Worm (Caenorhabditis elegans) whole organism, young adult: Measurements from ENCODE around the gene srh-99.

Experiments used
- B0261.1 ChIP-seq: sonication (generic microtip); optimal IDR thresholded peaks from 2 replicates; lab custom pipeline; 2016; ENCODE audit warnings: mild to moderate bottlenecking, missing genetic modification characterization, moderate library complexity, missing compliant biosample characterization
- C06A6.2 ChIP-seq: fragments of 200-800 bp; sonication (Bioruptor generic); conservative IDR thresholded peaks from 2 replicates; pipeline ENCODE4 v1.3.6; 2022; ENCODE audit warnings: missing genetic modification characterization, missing compliant biosample characterization
- Y67H2A.10 ChIP-seq: fragments of 200-800 bp; sonication (Bioruptor generic); conservative IDR thresholded peaks from 2 replicates; pipeline ENCODE4 v1.3.6; 2022; ENCODE audit warnings: missing genetic modification reagents, missing genetic modification characterization, missing compliant biosample characterization
- ama-1 ChIP-seq, 3 experiments: fragments of 150-350 bp in 1 of 3; sonication (generic microtip) in 2 of 3; optimal IDR thresholded peaks; 2 replicates each; lab custom pipeline; 2014 to 2018; ENCODE audit warnings: missing biosample characterization in 2 of 3, missing genetic modification characterization in 2 of 3, missing genetic modification reagents in 2 of 3
- athp-1 ChIP-seq: sonication (generic microtip); optimal IDR thresholded peaks from 2 replicates; lab custom pipeline; 2017; ENCODE audit warnings: mild to moderate bottlenecking, missing genetic modification characterization, missing compliant biosample characterization
- ceh-79 ChIP-seq: sonication (generic microtip); optimal IDR thresholded peaks from 2 replicates; lab custom pipeline; 2017; ENCODE audit warnings: mild to moderate bottlenecking, missing genetic modification characterization, missing compliant biosample characterization
- egl-44 ChIP-seq: fragments of 200-800 bp; sonication (Bioruptor generic); IDR thresholded peaks from 2 replicates; pipeline ENCODE4 v1.3.6; 2022; ENCODE audit warnings: missing genetic modification reagents, missing genetic modification characterization, missing compliant biosample characterization
- ets-4 ChIP-seq: fragments of 200-800 bp; sonication (Bioruptor generic); optimal IDR thresholded peaks from 2 replicates; lab custom pipeline; 2018; ENCODE audit warnings: mild to moderate bottlenecking, missing genetic modification characterization, missing compliant biosample characterization
- lag-1 ChIP-seq: fragments of 200-800 bp; sonication (Bioruptor generic); IDR thresholded peaks from 2 replicates; pipeline ENCODE4 v1.3.6; 2022; ENCODE audit warnings: missing genetic modification reagents, missing genetic modification characterization, missing compliant biosample characterization
- nfya-1 ChIP-seq: sonication (generic microtip); optimal IDR thresholded peaks from 2 replicates; lab custom pipeline; 2017; ENCODE audit warnings: antibody characterized with exemption, missing compliant biosample characterization, missing genetic modification characterization, borderline replicate concordance; ENCODE audit not compliant: insufficient read depth
- pbrm-1 ChIP-seq: fragments of 200-800 bp; sonication (Bioruptor generic); IDR thresholded peaks from 2 replicates; pipeline ENCODE4 v1.3.6; 2022; ENCODE audit warnings: missing genetic modification reagents, missing genetic modification characterization, missing compliant biosample characterization
- unc-62 ChIP-seq: fragments of 150-350 bp; optimal IDR thresholded peaks from 2 replicates; lab custom pipeline; 2014; ENCODE audit warnings: missing biosample characterization, missing genetic modification reagents, missing genetic modification characterization

ce11 chrII:3688333-3688732 lies 28.0 kb downstream of the srh-99 start, which contains the start of gene ifas-1:
- TF ChIP-seq Y67H2A.10 (GFP tag; lab: Robert Waterston, UW) (no peak), C06A6.2 (GFP tag; lab: Robert Waterston, UW) (no peak), ets-4 (GFP tag; lab: Kevin White, UChicago) (no peak), ceh-79 (tag; lab: Kevin White, UChicago) (no peak), unc-62 (no peak), lag-1 (GFP tag; lab: Robert Waterston, UW) (no peak), athp-1 (no peak), egl-44 (GFP tag; lab: Robert Waterston, UW) (no peak), ama-1 (optimal IDR thresholded peaks at IDR 0.05; lab: Kevin White, UChicago) (no peak), ama-1 (GFP tag; optimal IDR thresholded peaks at IDR 0.05; lab: Kevin White, UChicago) (no peak), pbrm-1 (GFP tag; lab: Robert Waterston, UW) (no peak), B0261.1 (no peak), nfya-1 (tag; lab: Kevin White, UChicago) (no peak)
